Worm (Caenorhabditis elegans): ENCODE results near the gene lron-15.

- TF ChIP-seq ztf-11 (tag; optimal IDR thresholded peaks at IDR 0.05) (no peak), lsy-2 (tag; optimal IDR thresholded peaks at IDR 0.05) (no peak), snpc-4 (tag; optimal IDR thresholded peaks at IDR 0.05) (no peak), nhr-28 (tag; optimal IDR thresholded peaks at IDR 0.05) (no peak), nhr-76 (tag; optimal IDR thresholded peaks at IDR 0.05) (no peak), ces-1 (GFP tag; optimal IDR thresholded peaks at IDR 0.05) (no peak)
Observed at ce11 chrII:6562203-6562867, 17.6 kb upstream of the lron-15 start.
